Fruit fly (Drosophila melanogaster) whole organism, pupa: ENCODE measurements around the gene schuy.

Source experiments
- CG10348 ChIP-seq: fragments of 200-800 bp; sonication (Bioruptor generic); IDR thresholded peaks from 2 replicates; pipeline ENCODE4 v1.3.6; 2022; ENCODE audit warnings: missing biosample characterization, missing genetic modification characterization
- CG12605 ChIP-seq: fragments of 200-800 bp; sonication (Bioruptor generic); IDR thresholded peaks from 2 replicates; pipeline ENCODE4 v1.3.6; 2022; ENCODE audit warnings: missing biosample characterization, missing genetic modification characterization
- CG13204 ChIP-seq: fragments of 200-800 bp; sonication (Bioruptor generic); optimal IDR thresholded peaks from 2 replicates; lab custom pipeline; 2018; ENCODE audit warnings: missing biosample characterization, mild to moderate bottlenecking, missing genetic modification characterization, moderate library complexity
- CG14655 ChIP-seq: fragments of 200-800 bp; sonication (Bioruptor generic); optimal IDR thresholded peaks from 3 replicates; lab custom pipeline; 2017; ENCODE audit warnings: mild to moderate bottlenecking, missing biosample characterization, missing genetic modification reagents, missing genetic modification characterization
- CG15710 ChIP-seq: fragments of 200-800 bp; sonication (Bioruptor generic); optimal IDR thresholded peaks from 2 replicates; lab custom pipeline; 2018; ENCODE audit warnings: missing biosample characterization, mild to moderate bottlenecking, missing genetic modification characterization, moderate library complexity
- CG17806 ChIP-seq: fragments of 200-800 bp; sonication (Bioruptor generic); optimal IDR thresholded peaks from 2 replicates; lab custom pipeline; 2018; ENCODE audit warnings: missing biosample characterization, mild to moderate bottlenecking, missing genetic modification characterization, moderate library complexity
- CG32121 ChIP-seq: fragments of 200-800 bp; sonication (Bioruptor generic); IDR thresholded peaks from 2 replicates; pipeline ENCODE4 v1.3.6; 2022; ENCODE audit warnings: missing biosample characterization, missing genetic modification characterization
- CG8301 ChIP-seq: fragments of 200-800 bp; sonication (Bioruptor generic); optimal IDR thresholded peaks from 2 replicates; lab custom pipeline; 2018; ENCODE audit warnings: missing biosample characterization, mild to moderate bottlenecking, missing genetic modification characterization
- EcR ChIP-seq: fragments of 200-800 bp; sonication (Bioruptor generic); optimal IDR thresholded peaks from 3 replicates; lab custom pipeline; 2019; ENCODE audit warnings: missing biosample characterization, missing genetic modification characterization, mild to moderate bottlenecking, moderate library complexity, missing genetic modification reagents
- Ets98B ChIP-seq: fragments of 200-800 bp; sonication (Bioruptor generic); IDR thresholded peaks from 2 replicates; pipeline ENCODE4 v1.3.6; 2022; ENCODE audit warnings: missing biosample characterization, missing genetic modification characterization
- Pif1A ChIP-seq: fragments of 200-800 bp; sonication (Bioruptor generic); optimal IDR thresholded peaks from 3 replicates; lab custom pipeline; 2016; ENCODE audit warnings: missing biosample characterization, missing genetic modification characterization
- Pif1B ChIP-seq: fragments of 200-800 bp; sonication (Bioruptor generic); optimal IDR thresholded peaks from 3 replicates; lab custom pipeline; 2016; ENCODE audit warnings: missing biosample characterization, missing genetic modification characterization
- gl ChIP-seq: fragments of 200-800 bp; sonication (Bioruptor generic); optimal IDR thresholded peaks from 2 replicates; lab custom pipeline; 2018; ENCODE audit warnings: missing biosample characterization, mild to moderate bottlenecking, missing genetic modification characterization

DNA sequence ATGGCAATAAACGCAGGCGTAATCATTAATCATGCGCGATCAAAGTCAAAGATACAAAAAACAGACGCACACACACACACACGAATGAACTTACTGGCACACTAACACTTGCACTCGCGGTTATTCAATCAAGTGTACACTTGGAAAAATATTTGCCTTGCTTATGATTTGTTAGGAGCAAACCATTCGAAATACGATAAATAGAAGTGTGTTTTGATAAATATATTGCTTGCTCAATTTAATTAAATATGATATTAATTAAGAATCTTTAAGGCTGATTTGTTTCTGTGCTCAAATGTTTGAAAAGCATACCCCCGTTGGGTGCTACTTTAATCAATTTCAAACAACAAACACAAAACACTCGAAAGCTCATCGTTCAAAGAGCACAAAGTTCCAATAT, 40.4 kb upstream of the schuy start:
- no peak for TF ChIP-seq CG14655 (GFP tag; lab: Kevin White, UChicago)
- no peak for TF ChIP-seq CG12605
- no peak for TF ChIP-seq CG32121
- no peak for TF ChIP-seq CG8301 (tag; lab: Kevin White, UChicago)
- TF ChIP-seq Ets98B: no peak
- no peak for TF ChIP-seq EcR
- no peak for TF ChIP-seq CG15710 (tag; lab: Kevin White, UChicago)
- TF ChIP-seq CG10348 (GFP tag; lab: Robert Waterston, UW): no peak
- TF ChIP-seq CG17806: no peak
- no peak for TF ChIP-seq Pif1A (GFP tag; lab: Kevin White, UChicago)
- no peak for TF ChIP-seq gl (tag; lab: Kevin White, UChicago)
- TF ChIP-seq CG13204 (GFP tag; lab: Kevin White, UChicago): no peak
- no peak for TF ChIP-seq Pif1B (GFP tag; lab: Kevin White, UChicago)
